Fruit fly (Drosophila melanogaster) whole organism, wandering third instar larva: Measurements from ENCODE around the gene Mettl14.

ENCODE experiments used
- Jra ChIP-seq: sonication (Bioruptor generic); optimal IDR thresholded peaks from 2 replicates; lab custom pipeline; 2016; ENCODE audit warnings: missing biosample characterization, missing genetic modification characterization
- h ChIP-seq: fragments of 200-800 bp; sonication (Bioruptor generic); optimal IDR thresholded peaks from 3 replicates; lab custom pipeline; 2016; ENCODE audit warnings: missing biosample characterization, mild to moderate bottlenecking, missing genetic modification characterization
- lola ChIP-seq: fragments of >200 bp; optimal IDR thresholded peaks from 2 replicates; lab custom pipeline; 2017; ENCODE audit warnings: missing biosample characterization, missing genetic modification characterization

DNA sequence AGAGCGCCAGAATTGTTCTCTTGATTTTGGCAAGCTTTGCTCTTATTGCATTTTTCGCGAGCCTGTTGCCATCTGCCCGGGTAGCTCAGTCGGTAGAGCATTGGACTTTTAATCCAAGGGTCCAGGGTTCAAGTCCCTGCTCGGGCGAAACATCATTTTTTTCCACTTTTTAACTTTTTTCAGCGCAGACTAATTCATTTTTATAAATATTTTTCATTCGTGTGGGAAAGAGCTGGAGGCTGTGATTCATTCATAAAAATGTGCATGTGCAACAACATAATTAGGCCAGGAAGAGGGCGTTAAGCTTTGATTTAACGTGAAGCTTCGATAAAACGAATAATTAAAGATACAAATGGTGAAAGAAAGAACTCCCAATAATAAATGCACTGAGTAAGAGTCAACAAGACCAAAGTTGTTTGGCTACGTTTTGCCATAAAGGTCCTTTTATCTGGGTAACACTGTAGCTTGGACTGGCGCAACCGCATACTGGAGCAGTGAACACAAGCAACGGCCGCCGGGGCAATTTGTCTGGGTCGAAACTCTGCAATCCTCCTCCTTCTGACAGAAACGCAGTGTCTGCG, 17.5 kb upstream of the Mettl14 start:
- TF ChIP-seq h (GFP tag; lab: Kevin White, UChicago) (peak; percentile 89), lola (GFP tag; lab: Kevin White, UChicago) (no peak), Jra (GFP tag; lab: Kevin White, UChicago) (peak; percentile 64)
